Fruit fly (Drosophila melanogaster) whole organism, adult: ENCODE results near the gene Glut1.

ENCODE experiments used
- CG14711 ChIP-seq: fragments of 200-800 bp; sonication (Bioruptor generic); optimal IDR thresholded peaks from 2 replicates; lab custom pipeline; 2018; ENCODE audit warnings: missing biosample characterization, mild to moderate bottlenecking, missing genetic modification characterization, moderate library complexity
- CG1620 ChIP-seq: fragments of 200-800 bp; sonication (Bioruptor generic); optimal IDR thresholded peaks from 2 replicates; lab custom pipeline; 2016; ENCODE audit warnings: missing biosample characterization, missing genetic modification characterization
- CG7101 ChIP-seq: fragments of 200-800 bp; sonication (Bioruptor generic); optimal IDR thresholded peaks from 2 replicates; lab custom pipeline; 2018; ENCODE audit warnings: missing biosample characterization, mild to moderate bottlenecking, missing genetic modification characterization, moderate library complexity
- Clk ChIP-seq: fragments of 200-800 bp; sonication (Bioruptor generic); optimal IDR thresholded peaks from 2 replicates; lab custom pipeline; 2017; ENCODE audit warnings: missing biosample characterization, missing genetic modification characterization
- Crg-1 ChIP-seq: fragments of 200-800 bp; sonication (Bioruptor generic); optimal IDR thresholded peaks from 2 replicates; lab custom pipeline; 2016; ENCODE audit warnings: missing biosample characterization, missing genetic modification characterization
- Mnt ChIP-seq: fragments of 200-800 bp; sonication (Bioruptor generic); optimal IDR thresholded peaks from 2 replicates; lab custom pipeline; 2016; ENCODE audit warnings: missing biosample characterization, mild to moderate bottlenecking, missing genetic modification characterization
- bab1 ChIP-seq: fragments of 200-800 bp; sonication (Bioruptor generic); optimal IDR thresholded peaks from 3 replicates; lab custom pipeline; 2019; ENCODE audit warnings: missing biosample characterization, mild to moderate bottlenecking, missing genetic modification characterization, moderate library complexity
- cic ChIP-seq: fragments of 200-800 bp; sonication (Bioruptor generic); optimal IDR thresholded peaks from 2 replicates; lab custom pipeline; 2017; ENCODE audit warnings: missing biosample characterization, mild to moderate bottlenecking, missing genetic modification characterization, moderate library complexity
- kay ChIP-seq: fragments of 200-800 bp; sonication (Bioruptor generic); peaks from one replicate; lab custom pipeline; 2016; ENCODE audit warnings: missing biosample characterization, missing genetic modification characterization, borderline replicate concordance
- pad ChIP-seq: fragments of 200-800 bp; sonication (Bioruptor generic); optimal IDR thresholded peaks from 3 replicates; lab custom pipeline; 2017; ENCODE audit warnings: missing biosample characterization, missing genetic modification characterization, mild to moderate bottlenecking, moderate library complexity, missing genetic modification reagents
- tj ChIP-seq: fragments of 200-800 bp; sonication (Bioruptor generic); optimal IDR thresholded peaks from 3 replicates; lab custom pipeline; 2017; ENCODE audit warnings: missing biosample characterization, mild to moderate bottlenecking, missing genetic modification characterization, moderate library complexity
- toe ChIP-seq: fragments of 200-800 bp; sonication (Bioruptor generic); optimal IDR thresholded peaks from 2 replicates; lab custom pipeline; 2016; ENCODE audit warnings: missing biosample characterization, missing genetic modification characterization

- TF ChIP-seq CG14711 (tag; lab: Kevin White, UChicago): peak; percentile 9
- TF ChIP-seq CG1620 (GFP tag; lab: Kevin White, UChicago): no peak
- no peak for TF ChIP-seq tj (GFP tag; lab: Kevin White, UChicago)
- TF ChIP-seq Clk: no peak
- peak; percentile 67 for TF ChIP-seq kay (GFP tag; lab: Kevin White, UChicago)
- TF ChIP-seq CG7101: peak; percentile 33
- no peak for TF ChIP-seq bab1 (GFP tag; lab: Kevin White, UChicago)
- no peak for TF ChIP-seq toe
- TF ChIP-seq cic (GFP tag; lab: Kevin White, UChicago): peak; percentile 15
- no peak for TF ChIP-seq Crg-1
- no peak for TF ChIP-seq pad (GFP tag; lab: Kevin White, UChicago)
- TF ChIP-seq Mnt: no peak
Observed at dm6 chr3L:960557-960956, 46.7 kb downstream of the Glut1 start.
